Worm (Caenorhabditis elegans) whole organism, L4 larva: ENCODE results near the gene Y37D8A.16.

Experiments used
- F44E2.7 ChIP-seq: fragments of 200-800 bp; sonication (Bioruptor generic); IDR thresholded peaks from 2 replicates; pipeline ENCODE4 v2.1.2; 2022; ENCODE audit warnings: missing genetic modification characterization, missing compliant biosample characterization
- F49E8.2 ChIP-seq: sonication (generic microtip); optimal IDR thresholded peaks from 2 replicates; lab custom pipeline; 2016; ENCODE audit warnings: missing compliant biosample characterization, mild to moderate bottlenecking, missing genetic modification characterization, borderline replicate concordance
- R02D3.7 ChIP-seq: fragments of 150-350 bp; sonication (generic microtip); optimal IDR thresholded peaks from 3 replicates; lab custom pipeline; 2014; ENCODE audit warnings: missing biosample characterization, missing genetic modification characterization
- T26A8.4 ChIP-seq: fragments of 200-800 bp; sonication (Bioruptor generic); IDR thresholded peaks from 2 replicates; pipeline ENCODE4 v1.3.6; 2022; ENCODE audit warnings: missing genetic modification characterization, missing compliant biosample characterization
- Y48G9A.11 ChIP-seq: fragments of 200-800 bp; sonication (Bioruptor generic); IDR thresholded peaks from 2 replicates; pipeline ENCODE4 v1.3.6; 2022; ENCODE audit warnings: missing genetic modification reagents, missing genetic modification characterization, missing compliant biosample characterization
- Y75B8A.6 ChIP-seq: fragments of 200-800 bp; sonication (Bioruptor generic); IDR thresholded peaks from 2 replicates; pipeline ENCODE4 v1.3.6; 2022; ENCODE audit warnings: missing genetic modification reagents, missing genetic modification characterization, missing compliant biosample characterization
- ZK337.2 ChIP-seq: fragments of 200-800 bp; sonication (Bioruptor generic); IDR thresholded peaks from 2 replicates; pipeline ENCODE4 v1.3.6; 2022; ENCODE audit warnings: missing genetic modification reagents, missing genetic modification characterization, missing compliant biosample characterization
- ZK546.5 ChIP-seq, 2 experiments: sonication (generic microtip); optimal IDR thresholded peaks; 2 replicates each; lab custom pipeline; 2017; ENCODE audit warnings: missing biosample characterization in 2 of 2, missing genetic modification characterization in 2 of 2
- aha-1 ChIP-seq: fragments of 150-350 bp; peaks from one replicate; lab custom pipeline; 2014; ENCODE audit warnings: missing biosample characterization, missing genetic modification characterization
- aly-2 ChIP-seq: sonication (generic microtip); optimal IDR thresholded peaks from 2 replicates; lab custom pipeline; 2018; ENCODE audit warnings: missing biosample characterization, missing genetic modification characterization
- ama-1 ChIP-seq: fragments of 150-350 bp; optimal IDR thresholded peaks from 2 replicates; lab custom pipeline; 2014; ENCODE audit warnings: inconsistent platforms, mixed read lengths
- ceh-32 ChIP-seq: sonication (generic microtip); optimal IDR thresholded peaks from 2 replicates; lab custom pipeline; 2016; ENCODE audit warnings: mild to moderate bottlenecking, missing genetic modification characterization, missing compliant biosample characterization; ENCODE audit not compliant: poor library complexity
- ceh-82 ChIP-seq: sonication (generic microtip); optimal IDR thresholded peaks from 2 replicates; lab custom pipeline; 2017; ENCODE audit warnings: missing biosample characterization, missing genetic modification characterization
- cey-2 ChIP-seq: sonication (generic microtip); optimal IDR thresholded peaks from 3 replicates; lab custom pipeline; 2017; ENCODE audit warnings: missing genetic modification characterization, mild to moderate bottlenecking, missing compliant biosample characterization, antibody characterized with exemption, borderline replicate concordance; ENCODE audit not compliant: insufficient read depth
- daf-8 ChIP-seq: fragments of 200-800 bp; sonication (Bioruptor generic); IDR thresholded peaks from 2 replicates; pipeline ENCODE4 v1.3.6; 2022; ENCODE audit warnings: missing genetic modification characterization, missing compliant biosample characterization
- dmd-6 ChIP-seq: fragments of 200-800 bp; sonication (Bioruptor generic); IDR thresholded peaks from 2 replicates; pipeline ENCODE4 v1.3.6; 2022; ENCODE audit warnings: missing genetic modification reagents, missing genetic modification characterization, missing compliant biosample characterization
- dmd-8 ChIP-seq: fragments of 200-800 bp; sonication (Bioruptor generic); IDR thresholded peaks from 2 replicates; pipeline ENCODE4 v1.3.6; 2022; ENCODE audit warnings: missing genetic modification characterization, missing compliant biosample characterization
- dmd-9 ChIP-seq: fragments of 200-800 bp; sonication (Bioruptor generic); IDR thresholded peaks from 2 replicates; pipeline ENCODE4 v1.3.6; 2022; ENCODE audit warnings: missing genetic modification reagents, missing genetic modification characterization, missing compliant biosample characterization
- fkh-10 ChIP-seq: fragments of 150-350 bp; optimal IDR thresholded peaks from 2 replicates; lab custom pipeline; 2014; ENCODE audit warnings: missing biosample characterization, missing genetic modification reagents, missing genetic modification characterization
- fos-1 ChIP-seq: fragments of 150-350 bp; optimal IDR thresholded peaks from 2 replicates; lab custom pipeline; 2014; ENCODE audit warnings: missing biosample characterization, missing genetic modification characterization
- gei-8 ChIP-seq: fragments of 200-800 bp; sonication (Bioruptor generic); optimal IDR thresholded peaks from 2 replicates; lab custom pipeline; 2018; ENCODE audit warnings: mild to moderate bottlenecking, missing genetic modification characterization, missing compliant biosample characterization
- hif-1 ChIP-seq, 2 experiments: sonication (generic microtip); optimal IDR thresholded peaks; 2 replicates each; lab custom pipeline; 2016 to 2017; ENCODE audit warnings: missing compliant biosample characterization in 2 of 2, missing genetic modification characterization in 2 of 2, missing genetic modification reagents in 2 of 2, missing genotype in 2 of 2, mild to moderate bottlenecking in 1 of 2
- hlh-11 ChIP-seq: fragments of 200-800 bp; sonication (Bioruptor generic); optimal IDR thresholded peaks from 2 replicates; lab custom pipeline; 2018; ENCODE audit warnings: mild to moderate bottlenecking, missing genetic modification characterization, missing compliant biosample characterization
- hlh-30 ChIP-seq: sonication (generic microtip); optimal IDR thresholded peaks from 2 replicates; lab custom pipeline; 2017; ENCODE audit warnings: antibody characterized with exemption, mild to moderate bottlenecking, missing genetic modification characterization, missing compliant biosample characterization; ENCODE audit not compliant: insufficient read depth
- jun-1 ChIP-seq: fragments of 150-350 bp; optimal IDR thresholded peaks from 2 replicates; lab custom pipeline; 2014; ENCODE audit warnings: missing biosample characterization, missing genetic modification reagents, missing genetic modification characterization
- lim-7 ChIP-seq: fragments of 200-800 bp; sonication (Bioruptor generic); IDR thresholded peaks from 2 replicates; pipeline ENCODE4 v1.3.6; 2022; ENCODE audit warnings: missing genetic modification characterization, missing compliant biosample characterization
- lin-1 ChIP-seq: fragments of 200-800 bp; sonication (Bioruptor generic); IDR thresholded peaks from 2 replicates; pipeline ENCODE4 v1.3.6; 2022; ENCODE audit warnings: missing genetic modification reagents, missing genetic modification characterization, missing compliant biosample characterization
- lin-15B ChIP-seq: fragments of 150-350 bp; sonication (generic microtip); optimal IDR thresholded peaks from 3 replicates; lab custom pipeline; 2014; ENCODE audit warnings: missing biosample characterization, missing genetic modification characterization
- lin-38 ChIP-seq: fragments of 200-800 bp; sonication (Bioruptor generic); IDR thresholded peaks from 2 replicates; pipeline ENCODE4 v1.3.6; 2022; ENCODE audit warnings: missing genetic modification reagents, missing genetic modification characterization, missing compliant biosample characterization
- lin-39 ChIP-seq: fragments of 150-350 bp; optimal IDR thresholded peaks from 2 replicates; lab custom pipeline; 2014; ENCODE audit warnings: missing biosample characterization, missing genetic modification reagents, missing genetic modification characterization
- lsy-2 ChIP-seq, 2 experiments: fragments of 150-350 bp in 1 of 2; sonication (generic microtip) in 1 of 2; optimal IDR thresholded peaks; 2 replicates each; lab custom pipeline; 2014 to 2017; ENCODE audit warnings: missing biosample characterization in 2 of 2, missing genetic modification characterization in 2 of 2
- mep-1 ChIP-seq: fragments of 150-350 bp; sonication (generic microtip); optimal IDR thresholded peaks from 3 replicates; lab custom pipeline; 2014; ENCODE audit warnings: missing biosample characterization, missing genetic modification characterization
- mes-2 ChIP-seq: sonication (generic microtip); optimal IDR thresholded peaks from 2 replicates; lab custom pipeline; 2016; ENCODE audit warnings: missing genotype, mild to moderate bottlenecking, missing genetic modification characterization, missing compliant biosample characterization; ENCODE audit not compliant: poor library complexity, severe bottlenecking
- mxl-2 ChIP-seq: fragments of 200-800 bp; sonication (Bioruptor generic); conservative IDR thresholded peaks from 2 replicates; pipeline ENCODE4 v1.3.6; 2022; ENCODE audit warnings: missing genetic modification reagents, missing genetic modification characterization, missing compliant biosample characterization
- mxl-3 ChIP-seq: fragments of 200-800 bp; sonication (Bioruptor generic); optimal IDR thresholded peaks from 2 replicates; lab custom pipeline; 2018; ENCODE audit warnings: mild to moderate bottlenecking, missing genetic modification characterization, missing compliant biosample characterization
- nhr-10 ChIP-seq: fragments of 150-350 bp; optimal IDR thresholded peaks from 2 replicates; lab custom pipeline; 2014; ENCODE audit warnings: missing biosample characterization, missing genetic modification characterization
- nhr-102 ChIP-seq: sonication (generic microtip); optimal IDR thresholded peaks from 2 replicates; lab custom pipeline; 2016; ENCODE audit warnings: mild to moderate bottlenecking, missing genetic modification characterization, moderate library complexity, missing compliant biosample characterization
- nhr-11 ChIP-seq: fragments of 150-350 bp; optimal IDR thresholded peaks from 2 replicates; lab custom pipeline; 2014; ENCODE audit warnings: missing biosample characterization, missing genetic modification characterization
- nhr-42 ChIP-seq: fragments of 200-800 bp; sonication (Bioruptor generic); IDR thresholded peaks from 2 replicates; pipeline ENCODE4 v1.3.6; 2022; ENCODE audit warnings: missing genetic modification characterization, missing compliant biosample characterization
- nhr-76 ChIP-seq: fragments of 150-350 bp; optimal IDR thresholded peaks from 2 replicates; lab custom pipeline; 2014; ENCODE audit warnings: missing biosample characterization, missing genetic modification characterization
- pha-4 ChIP-seq, 2 experiments: fragments of 150-350 bp in 1 of 2; fragments of 200-800 bp in 1 of 2; sonication (Bioruptor generic) in 1 of 2; IDR thresholded peaks in 1 of 2; optimal IDR thresholded peaks in 1 of 2; 2 replicates each; pipeline versions ENCODE4 v1.3.6 to Lab custom; 2014 to 2022; ENCODE audit warnings: missing genetic modification characterization in 2 of 2, missing genetic modification reagents in 2 of 2, missing biosample characterization in 1 of 2, missing compliant biosample characterization in 1 of 2
- set-16 ChIP-seq: fragments of 200-800 bp; sonication (Bioruptor generic); IDR thresholded peaks from 2 replicates; pipeline ENCODE4 v1.3.6; 2022; ENCODE audit warnings: missing genetic modification reagents, missing genetic modification characterization, missing compliant biosample characterization
- skn-1 ChIP-seq: fragments of 150-350 bp; optimal IDR thresholded peaks from 2 replicates; lab custom pipeline; 2014; ENCODE audit warnings: missing biosample characterization, missing genetic modification characterization
- snpc-4 ChIP-seq: fragments of 150-350 bp; optimal IDR thresholded peaks from 2 replicates; lab custom pipeline; 2014; ENCODE audit warnings: missing biosample characterization, missing genetic modification characterization
- tag-97 ChIP-seq: fragments of 200-800 bp; sonication (Bioruptor generic); IDR thresholded peaks from 2 replicates; pipeline ENCODE4 v1.3.6; 2022; ENCODE audit warnings: missing genetic modification characterization, missing compliant biosample characterization
- vab-7 ChIP-seq: fragments of 200-800 bp; sonication (Bioruptor generic); IDR thresholded peaks from 2 replicates; pipeline ENCODE4 v1.3.6; 2022; ENCODE audit warnings: missing genetic modification reagents, missing genetic modification characterization, missing compliant biosample characterization
- zfp-2 ChIP-seq: sonication (generic microtip); optimal IDR thresholded peaks from 2 replicates; lab custom pipeline; 2016; ENCODE audit warnings: mild to moderate bottlenecking, missing genetic modification characterization, missing compliant biosample characterization

Y37D8A.16 gene

ce11 chrIII:12925947-12926607, 7.6 kb upstream of the Y37D8A.16 start, which contains the start of the genes npp-25 and mrps-10 (continued):
- TF ChIP-seq lin-39 (tag; lab: Kevin White, UChicago) = no peak
- TF ChIP-seq nhr-42 (GFP tag; lab: Robert Waterston, UW) = no peak
- TF ChIP-seq hlh-30 (tag; lab: Kevin White, UChicago) = peak; percentile 5
- TF ChIP-seq mes-2 = peak; percentile 19
- TF ChIP-seq fkh-10 (GFP tag; lab: Kevin White, UChicago) = peak; percentile 51
- TF ChIP-seq F44E2.7 (GFP tag; lab: Robert Waterston, UW) = no peak

- TF ChIP-seq nhr-10 (tag; lab: Kevin White, UChicago) = no peak
Measured at ce11 chrIII:12920810-12921209, 2.3 kb upstream of the Y37D8A.16 start.

ce11 chrIII:12919882-12920281, 1.4 kb upstream of the Y37D8A.16 start:
- no peak for TF ChIP-seq nhr-11 (tag; lab: Kevin White, UChicago)
- TF ChIP-seq T26A8.4 = peak; percentile 53; the same call in 1 of the 2 replicates
- no peak for TF ChIP-seq aly-2
- TF ChIP-seq lin-15B (tag; lab: Kevin White, UChicago) = no peak
- TF ChIP-seq mep-1 = peak; percentile 56
- no peak for TF ChIP-seq pha-4 (GFP tag; IDR thresholded peaks at IDR 0.05; lab: Robert Waterston, UW)
- peak; percentile 75 for TF ChIP-seq pha-4 (tag; optimal IDR thresholded peaks at IDR 0.05; lab: Kevin White, UChicago)
- no peak for TF ChIP-seq dmd-9 (GFP tag; lab: Robert Waterston, UW)
- peak in 1 of 2 experiments; percentile 43 for TF ChIP-seq lsy-2 (tag; optimal IDR thresholded peaks at IDR 0.05; lab: Kevin White, UChicago)
- TF ChIP-seq jun-1 (tag; lab: Kevin White, UChicago) = peak; percentile 23
- no peak for TF ChIP-seq aha-1 (tag; lab: Kevin White, UChicago)
- TF ChIP-seq ama-1 (lab: Kevin White, UChicago) = peak; percentile 6
- TF ChIP-seq tag-97 = no peak
- no peak for TF ChIP-seq F49E8.2 (tag; lab: Kevin White, UChicago)
- TF ChIP-seq R02D3.7 (tag; lab: Kevin White, UChicago) = no peak
- TF ChIP-seq Y75B8A.6 = no peak
- TF ChIP-seq Y48G9A.11 = no peak
- peak; percentile 68 for TF ChIP-seq hlh-11 (tag; lab: Kevin White, UChicago)
- TF ChIP-seq lin-1 (GFP tag; lab: Robert Waterston, UW) = no peak
- TF ChIP-seq ceh-32 (tag; lab: Kevin White, UChicago) = no peak
- TF ChIP-seq snpc-4 = no peak
- no peak for TF ChIP-seq set-16 (GFP tag; lab: Robert Waterston, UW)
- TF ChIP-seq lim-7 (GFP tag; lab: Robert Waterston, UW) = no peak
- no peak for TF ChIP-seq zfp-2 (tag; lab: Kevin White, UChicago)
- TF ChIP-seq vab-7 (GFP tag; lab: Robert Waterston, UW) = no peak
- no peak for TF ChIP-seq lin-38 (GFP tag; lab: Robert Waterston, UW)
- no peak for TF ChIP-seq daf-8 (GFP tag; lab: Robert Waterston, UW)
- TF ChIP-seq ZK546.5 (tag; optimal IDR thresholded peaks at IDR 0.05; lab: Kevin White, UChicago) = no peak
- no peak for TF ChIP-seq nhr-102 (tag; lab: Kevin White, UChicago)
- TF ChIP-seq hif-1 (tag; optimal IDR thresholded peaks at IDR 0.05; lab: Kevin White, UChicago) = no peak
- no peak for TF ChIP-seq nhr-76 (tag; lab: Kevin White, UChicago)
- TF ChIP-seq dmd-8 = no peak
- TF ChIP-seq mxl-3 (GFP tag; lab: Kevin White, UChicago) = no peak
- TF ChIP-seq fos-1 (tag; lab: Kevin White, UChicago) = no peak
- TF ChIP-seq ZK337.2 (GFP tag; lab: Robert Waterston, UW) = no peak
- TF ChIP-seq skn-1 (tag; lab: Kevin White, UChicago) = no peak
- no peak for TF ChIP-seq mxl-2 (GFP tag; lab: Robert Waterston, UW)
- TF ChIP-seq ceh-82 = no peak
- TF ChIP-seq gei-8 = no peak
- no peak for TF ChIP-seq cey-2 (tag; lab: Kevin White, UChicago)
- peak; percentile 30; the same call in 1 of the 2 replicates for TF ChIP-seq dmd-6 (GFP tag; lab: Robert Waterston, UW)
